Worm (Caenorhabditis elegans) whole organism, midembryonic: ENCODE measurements around the gene F28H6.7.

ENCODE experiments used
- cog-1 ChIP-seq: sonication (generic microtip); optimal IDR thresholded peaks from 2 replicates; lab custom pipeline; 2016; ENCODE audit warnings: missing genetic modification characterization, missing compliant biosample characterization
- flt-1 ChIP-seq: fragments of 200-800 bp; sonication (Bioruptor generic); IDR thresholded peaks from 2 replicates; pipeline ENCODE4 v1.3.6; 2022; ENCODE audit warnings: missing genetic modification characterization, missing compliant biosample characterization
- klf-2 ChIP-seq: fragments of 200-800 bp; sonication (Bioruptor generic); conservative IDR thresholded peaks from 2 replicates; pipeline ENCODE4 v1.3.6; 2022; ENCODE audit warnings: missing genetic modification reagents, missing genetic modification characterization, missing compliant biosample characterization
- ref-1 ChIP-seq: fragments of 200-800 bp; sonication (Bioruptor generic); conservative IDR thresholded peaks from 2 replicates; pipeline ENCODE4 v1.3.6; 2022; ENCODE audit warnings: missing genetic modification reagents, missing genetic modification characterization, missing compliant biosample characterization

DNA sequence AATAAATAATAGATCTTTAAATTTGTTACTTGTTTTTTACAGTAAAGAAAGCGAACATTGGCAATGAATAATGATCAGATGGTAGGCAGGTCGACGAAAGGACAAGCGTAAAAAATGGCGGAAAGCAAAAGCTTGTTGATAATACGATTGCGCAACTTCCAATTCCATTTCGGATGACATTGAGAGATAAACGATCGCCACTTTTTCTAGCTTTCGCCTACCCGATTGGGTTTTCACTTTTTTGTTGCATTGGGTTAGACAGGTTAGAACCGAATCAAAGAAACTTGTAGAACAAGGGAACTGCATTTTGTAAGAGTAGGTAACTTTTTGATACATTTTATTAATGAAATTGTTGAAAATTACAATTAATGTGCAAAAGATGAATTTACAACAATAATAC, 46.4 kb upstream of the F28H6.7 start:
- TF ChIP-seq klf-2 (GFP tag; lab: Robert Waterston, UW) (no peak), cog-1 (tag; lab: Kevin White, UChicago) (no peak), flt-1 (no peak), ref-1 (GFP tag; lab: Robert Waterston, UW) (no peak)
